Worm (Caenorhabditis elegans) whole organism, L4 larva: ENCODE measurements around the gene B0280.11.

Experiments
- F49E8.2 ChIP-seq: sonication (generic microtip); optimal IDR thresholded peaks from 2 replicates; lab custom pipeline; 2016; ENCODE audit warnings: missing compliant biosample characterization, mild to moderate bottlenecking, missing genetic modification characterization, borderline replicate concordance
- R02D3.7 ChIP-seq: fragments of 150-350 bp; sonication (generic microtip); optimal IDR thresholded peaks from 3 replicates; lab custom pipeline; 2014; ENCODE audit warnings: missing biosample characterization, missing genetic modification characterization
- Y105C5A.15 ChIP-seq: fragments of 200-800 bp; sonication (Bioruptor generic); IDR thresholded peaks from 2 replicates; pipeline ENCODE4 v1.3.6; 2022; ENCODE audit warnings: missing genetic modification characterization, missing compliant biosample characterization
- Y48G9A.11 ChIP-seq: fragments of 200-800 bp; sonication (Bioruptor generic); IDR thresholded peaks from 2 replicates; pipeline ENCODE4 v1.3.6; 2022; ENCODE audit warnings: missing genetic modification reagents, missing genetic modification characterization, missing compliant biosample characterization
- Y5F2A.4 ChIP-seq: fragments of 200-800 bp; sonication (Bioruptor generic); optimal IDR thresholded peaks from 2 replicates; lab custom pipeline; 2018; ENCODE audit warnings: mild to moderate bottlenecking, missing genetic modification characterization, missing compliant biosample characterization
- ZK546.5 ChIP-seq, 2 experiments: sonication (generic microtip); optimal IDR thresholded peaks; 2 replicates each; lab custom pipeline; 2017; ENCODE audit warnings: missing biosample characterization in 2 of 2, missing genetic modification characterization in 2 of 2
- ama-1 ChIP-seq: fragments of 150-350 bp; optimal IDR thresholded peaks from 2 replicates; lab custom pipeline; 2014; ENCODE audit warnings: inconsistent platforms, mixed read lengths
- ceh-44 ChIP-seq: fragments of 200-800 bp; sonication (Bioruptor generic); IDR thresholded peaks from 2 replicates; pipeline ENCODE4 v1.3.6; 2022; ENCODE audit warnings: missing genetic modification reagents, missing genetic modification characterization, missing compliant biosample characterization
- ces-1 ChIP-seq: fragments of 150-350 bp; sonication (generic microtip); optimal IDR thresholded peaks from 4 replicates; lab custom pipeline; 2014; ENCODE audit warnings: missing biosample characterization, missing genetic modification reagents, missing genetic modification characterization
- cey-2 ChIP-seq: sonication (generic microtip); optimal IDR thresholded peaks from 3 replicates; lab custom pipeline; 2017; ENCODE audit warnings: missing genetic modification characterization, mild to moderate bottlenecking, missing compliant biosample characterization, antibody characterized with exemption, borderline replicate concordance; ENCODE audit not compliant: insufficient read depth
- ctbp-1 ChIP-seq: fragments of 200-800 bp; sonication (Bioruptor generic); IDR thresholded peaks from 2 replicates; pipeline ENCODE4 v1.3.6; 2022; ENCODE audit warnings: missing genetic modification reagents, missing genetic modification characterization, missing compliant biosample characterization
- daf-12 ChIP-seq: fragments of 150-350 bp; optimal IDR thresholded peaks from 2 replicates; lab custom pipeline; 2014; ENCODE audit warnings: missing biosample characterization, missing genetic modification reagents, missing genetic modification characterization
- daf-19 ChIP-seq: fragments of 200-800 bp; sonication (Bioruptor generic); conservative IDR thresholded peaks from 2 replicates; pipeline ENCODE4 v1.3.6; 2022; ENCODE audit warnings: missing genetic modification characterization, missing compliant biosample characterization
- duxl-1 ChIP-seq: sonication (generic microtip); optimal IDR thresholded peaks from 2 replicates; lab custom pipeline; 2016; ENCODE audit warnings: mild to moderate bottlenecking, missing genetic modification characterization, moderate library complexity, missing compliant biosample characterization; ENCODE audit not compliant: poor library complexity
- dve-1 ChIP-seq: sonication (generic microtip); optimal IDR thresholded peaks from 2 replicates; lab custom pipeline; 2017; ENCODE audit warnings: antibody characterized with exemption, mild to moderate bottlenecking, missing genetic modification characterization, missing compliant biosample characterization; ENCODE audit not compliant: insufficient read depth
- egl-27 ChIP-seq: sonication (generic microtip); optimal IDR thresholded peaks from 3 replicates; lab custom pipeline; 2017; ENCODE audit warnings: missing biosample characterization, missing genetic modification reagents, missing genetic modification characterization
- egl-43 ChIP-seq: fragments of 200-800 bp; sonication (Bioruptor generic); IDR thresholded peaks from 2 replicates; pipeline ENCODE4 v1.3.6; 2022; ENCODE audit warnings: missing genetic modification reagents, missing genetic modification characterization, missing compliant biosample characterization
- hlh-11 ChIP-seq: fragments of 200-800 bp; sonication (Bioruptor generic); optimal IDR thresholded peaks from 2 replicates; lab custom pipeline; 2018; ENCODE audit warnings: mild to moderate bottlenecking, missing genetic modification characterization, missing compliant biosample characterization
- hlh-30 ChIP-seq: sonication (generic microtip); optimal IDR thresholded peaks from 2 replicates; lab custom pipeline; 2017; ENCODE audit warnings: antibody characterized with exemption, mild to moderate bottlenecking, missing genetic modification characterization, missing compliant biosample characterization; ENCODE audit not compliant: insufficient read depth
- hmg-1.1 ChIP-seq: fragments of 200-800 bp; sonication (Bioruptor generic); IDR thresholded peaks from 2 replicates; pipeline ENCODE4 v1.3.6; 2022; ENCODE audit warnings: missing genetic modification reagents, missing genetic modification characterization, missing compliant biosample characterization
- jun-1 ChIP-seq: fragments of 150-350 bp; optimal IDR thresholded peaks from 2 replicates; lab custom pipeline; 2014; ENCODE audit warnings: missing biosample characterization, missing genetic modification reagents, missing genetic modification characterization
- lim-7 ChIP-seq: fragments of 200-800 bp; sonication (Bioruptor generic); IDR thresholded peaks from 2 replicates; pipeline ENCODE4 v1.3.6; 2022; ENCODE audit warnings: missing genetic modification characterization, missing compliant biosample characterization
- lin-29 ChIP-seq: fragments of 200-800 bp; sonication (Bioruptor generic); IDR thresholded peaks from 2 replicates; pipeline ENCODE4 v1.3.6; 2022; ENCODE audit warnings: missing genetic modification reagents, missing genetic modification characterization, missing compliant biosample characterization
- lsy-2 ChIP-seq, 2 experiments: fragments of 150-350 bp in 1 of 2; sonication (generic microtip) in 1 of 2; optimal IDR thresholded peaks; 2 replicates each; lab custom pipeline; 2014 to 2017; ENCODE audit warnings: missing biosample characterization in 2 of 2, missing genetic modification characterization in 2 of 2
- madf-5 ChIP-seq, 2 experiments: fragments of 200-800 bp; sonication (Bioruptor generic); IDR thresholded peaks; 2 replicates each; pipeline ENCODE4 v1.3.6; 2022; ENCODE audit warnings: missing compliant biosample characterization in 2 of 2, missing genetic modification characterization in 2 of 2
- madf-9 ChIP-seq: fragments of 200-800 bp; sonication (Bioruptor generic); conservative IDR thresholded peaks from 2 replicates; pipeline ENCODE4 v1.3.6; 2022; ENCODE audit warnings: missing genetic modification reagents, missing genetic modification characterization, missing compliant biosample characterization
- mdl-1 ChIP-seq, 2 experiments: fragments of 150-350 bp in 1 of 2; sonication (generic microtip) in 1 of 2; optimal IDR thresholded peaks; 2 replicates each; lab custom pipeline; 2014 to 2017; ENCODE audit warnings: missing biosample characterization in 2 of 2, missing genetic modification characterization in 2 of 2
- mdt-29 ChIP-seq: fragments of 200-800 bp; sonication (Bioruptor generic); IDR thresholded peaks from 2 replicates; pipeline ENCODE4 v1.3.6; 2022; ENCODE audit warnings: missing genetic modification reagents, missing genetic modification characterization, missing compliant biosample characterization
- mep-1 ChIP-seq: fragments of 150-350 bp; sonication (generic microtip); optimal IDR thresholded peaks from 3 replicates; lab custom pipeline; 2014; ENCODE audit warnings: missing biosample characterization, missing genetic modification characterization
- mes-2 ChIP-seq: sonication (generic microtip); optimal IDR thresholded peaks from 2 replicates; lab custom pipeline; 2016; ENCODE audit warnings: missing genotype, mild to moderate bottlenecking, missing genetic modification characterization, missing compliant biosample characterization; ENCODE audit not compliant: poor library complexity, severe bottlenecking
- mxl-3 ChIP-seq: fragments of 200-800 bp; sonication (Bioruptor generic); optimal IDR thresholded peaks from 2 replicates; lab custom pipeline; 2018; ENCODE audit warnings: mild to moderate bottlenecking, missing genetic modification characterization, missing compliant biosample characterization
- nhr-102 ChIP-seq: sonication (generic microtip); optimal IDR thresholded peaks from 2 replicates; lab custom pipeline; 2016; ENCODE audit warnings: mild to moderate bottlenecking, missing genetic modification characterization, moderate library complexity, missing compliant biosample characterization
- nhr-11 ChIP-seq: fragments of 150-350 bp; optimal IDR thresholded peaks from 2 replicates; lab custom pipeline; 2014; ENCODE audit warnings: missing biosample characterization, missing genetic modification characterization
- nhr-237 ChIP-seq: sonication (generic microtip); optimal IDR thresholded peaks from 2 replicates; lab custom pipeline; 2017; ENCODE audit warnings: missing biosample characterization, missing genetic modification characterization
- nhr-41 ChIP-seq: fragments of 200-800 bp; sonication (Bioruptor generic); IDR thresholded peaks from 2 replicates; pipeline ENCODE4 v1.3.6; 2022; ENCODE audit warnings: missing genetic modification reagents, missing genetic modification characterization, missing compliant biosample characterization
- nhr-42 ChIP-seq: fragments of 200-800 bp; sonication (Bioruptor generic); IDR thresholded peaks from 2 replicates; pipeline ENCODE4 v1.3.6; 2022; ENCODE audit warnings: missing genetic modification characterization, missing compliant biosample characterization
- pha-4 ChIP-seq, 2 experiments: fragments of 150-350 bp in 1 of 2; fragments of 200-800 bp in 1 of 2; sonication (Bioruptor generic) in 1 of 2; IDR thresholded peaks in 1 of 2; optimal IDR thresholded peaks in 1 of 2; 2 replicates each; pipeline versions ENCODE4 v1.3.6 to Lab custom; 2014 to 2022; ENCODE audit warnings: missing genetic modification characterization in 2 of 2, missing genetic modification reagents in 2 of 2, missing biosample characterization in 1 of 2, missing compliant biosample characterization in 1 of 2
- php-3 ChIP-seq: fragments of 200-800 bp; sonication (Bioruptor generic); IDR thresholded peaks from 2 replicates; pipeline ENCODE4 v1.3.6; 2022; ENCODE audit warnings: missing genetic modification reagents, missing genetic modification characterization, missing compliant biosample characterization
- rbr-2 ChIP-seq: sonication (generic microtip); optimal IDR thresholded peaks from 2 replicates; lab custom pipeline; 2016; ENCODE audit warnings: missing genotype, missing genetic modification characterization, missing compliant biosample characterization
- sdz-12 ChIP-seq: fragments of 200-800 bp; sonication (Bioruptor generic); optimal IDR thresholded peaks from 2 replicates; lab custom pipeline; 2018; ENCODE audit warnings: mild to moderate bottlenecking, missing genetic modification characterization, missing compliant biosample characterization
- skn-1 ChIP-seq: fragments of 150-350 bp; optimal IDR thresholded peaks from 2 replicates; lab custom pipeline; 2014; ENCODE audit warnings: missing biosample characterization, missing genetic modification characterization
- snpc-4 ChIP-seq: fragments of 150-350 bp; optimal IDR thresholded peaks from 2 replicates; lab custom pipeline; 2014; ENCODE audit warnings: missing biosample characterization, missing genetic modification characterization
- spr-3 ChIP-seq: fragments of 200-800 bp; sonication (Bioruptor generic); optimal IDR thresholded peaks from 2 replicates; lab custom pipeline; 2018; ENCODE audit warnings: mild to moderate bottlenecking, missing genetic modification characterization, missing compliant biosample characterization
- tra-1 ChIP-seq: fragments of 200-800 bp; sonication (Bioruptor generic); IDR thresholded peaks from 2 replicates; pipeline ENCODE4 v1.3.6; 2022; ENCODE audit warnings: missing genetic modification reagents, missing genetic modification characterization, missing compliant biosample characterization
- unc-130 ChIP-seq: sonication (generic microtip); optimal IDR thresholded peaks from 2 replicates; lab custom pipeline; 2016; ENCODE audit warnings: missing genetic modification reagents, missing genetic modification characterization, missing compliant biosample characterization
- unc-39 ChIP-seq: sonication (generic microtip); optimal IDR thresholded peaks from 2 replicates; lab custom pipeline; 2017; ENCODE audit warnings: missing biosample characterization, missing genetic modification characterization
- unc-62 ChIP-seq, 3 experiments: fragments of 150-350 bp in 1 of 3; sonication (generic microtip); optimal IDR thresholded peaks in 2 of 3; peaks in 1 of 3; 1 replicate in 1 of 3; 2 replicates in 2 of 3; lab custom pipeline; 2014 to 2017; ENCODE audit warnings: missing biosample characterization in 3 of 3, missing genetic modification characterization in 3 of 3, missing genetic modification reagents in 3 of 3, missing genotype in 1 of 3
- zip-11 ChIP-seq: fragments of 200-800 bp; sonication (Bioruptor generic); IDR thresholded peaks from 2 replicates; pipeline ENCODE4 v1.3.6; 2022; ENCODE audit warnings: missing genetic modification characterization, missing compliant biosample characterization
- zip-2 ChIP-seq: fragments of 150-350 bp; optimal IDR thresholded peaks from 2 replicates; lab custom pipeline; 2014; ENCODE audit warnings: missing biosample characterization, missing genetic modification characterization

B0280.11 gene

ce11 chrIII:7180613-7181012 is 42.5 kb upstream of the B0280.11 start, which contains the start of gene ndab-2:
ndab-2 (plus strand) TSS chrIII:7180752.
- TF ChIP-seq lsy-2 (tag; optimal IDR thresholded peaks at IDR 0.05; lab: Kevin White, UChicago) (peak in 1 of 2 experiments; percentile 14), madf-5 (GFP tag; IDR thresholded peaks at IDR 0.05; lab: Robert Waterston, UW) (0 out of 4 replicates have a peak, but pooled peaks have one; percentile 23 to 55), php-3 (no peak), sdz-12 (no peak), nhr-11 (tag; lab: Kevin White, UChicago) (no peak), ctbp-1 (GFP tag; lab: Robert Waterston, UW) (0 out of 2 replicates have a peak, but pooled peaks have one; percentile 39), mes-2 (peak; percentile 34), lin-29 (no peak), mxl-3 (GFP tag; lab: Kevin White, UChicago) (no peak), daf-19 (no peak), hlh-11 (tag; lab: Kevin White, UChicago) (no peak), hmg-1.1 (GFP tag; lab: Robert Waterston, UW) (no peak), pha-4 (GFP tag; IDR thresholded peaks at IDR 0.05; lab: Robert Waterston, UW) (peak; percentile 52), pha-4 (tag; optimal IDR thresholded peaks at IDR 0.05; lab: Kevin White, UChicago) (no peak), unc-39 (no peak), rbr-2 (tag; lab: Kevin White, UChicago) (no peak), jun-1 (no peak), ces-1 (no peak), cey-2 (no peak), ama-1 (lab: Kevin White, UChicago) (peak; percentile 82), skn-1 (no peak), tra-1 (GFP tag; lab: Robert Waterston, UW) (no peak), Y48G9A.11 (GFP tag; lab: Robert Waterston, UW) (peak; percentile 51; the same call in 1 of the 2 replicates), nhr-237 (tag; lab: Kevin White, UChicago) (no peak), mdt-29 (no peak), nhr-41 (GFP tag; lab: Robert Waterston, UW) (no peak), unc-130 (GFP tag; lab: Kevin White, UChicago) (no peak), unc-62 (GFP tag; optimal IDR thresholded peaks at IDR 0.05 in 1 of 2; lab: Kevin White, UChicago) (peak in 1 of 2 experiments; percentile 17), unc-62 (tag; optimal IDR thresholded peaks at IDR 0.05; lab: Kevin White, UChicago) (no peak), ZK546.5 (tag; optimal IDR thresholded peaks at IDR 0.05; lab: Kevin White, UChicago) (no peak), madf-9 (GFP tag; lab: Robert Waterston, UW) (no peak), zip-2 (tag; lab: Kevin White, UChicago) (no peak), Y105C5A.15 (peak; percentile 69; the same call in 1 of the 2 replicates), hlh-30 (no peak), duxl-1 (no peak), R02D3.7 (tag; lab: Kevin White, UChicago) (no peak), F49E8.2 (tag; lab: Kevin White, UChicago) (no peak), ceh-44 (GFP tag; lab: Robert Waterston, UW) (no peak), nhr-42 (GFP tag; lab: Robert Waterston, UW) (no peak), mep-1 (tag; lab: Kevin White, UChicago) (no peak), egl-27 (tag; lab: Kevin White, UChicago) (no peak), Y5F2A.4 (GFP tag; lab: Kevin White, UChicago) (no peak), snpc-4 (tag; lab: Kevin White, UChicago) (no peak), nhr-102 (tag; lab: Kevin White, UChicago) (no peak), lim-7 (no peak; the same call in 1 of the 2 replicates), mdl-1 (tag; optimal IDR thresholded peaks at IDR 0.05; lab: Kevin White, UChicago) (no peak), zip-11 (GFP tag; lab: Robert Waterston, UW) (no peak), spr-3 (no peak), daf-12 (tag; lab: Kevin White, UChicago) (no peak), egl-43 (peak; percentile 67; the same call in 1 of the 2 replicates), dve-1 (tag; lab: Kevin White, UChicago) (no peak)
